Worm (Caenorhabditis elegans): ENCODE measurements around the gene zhit-3.

DNA sequence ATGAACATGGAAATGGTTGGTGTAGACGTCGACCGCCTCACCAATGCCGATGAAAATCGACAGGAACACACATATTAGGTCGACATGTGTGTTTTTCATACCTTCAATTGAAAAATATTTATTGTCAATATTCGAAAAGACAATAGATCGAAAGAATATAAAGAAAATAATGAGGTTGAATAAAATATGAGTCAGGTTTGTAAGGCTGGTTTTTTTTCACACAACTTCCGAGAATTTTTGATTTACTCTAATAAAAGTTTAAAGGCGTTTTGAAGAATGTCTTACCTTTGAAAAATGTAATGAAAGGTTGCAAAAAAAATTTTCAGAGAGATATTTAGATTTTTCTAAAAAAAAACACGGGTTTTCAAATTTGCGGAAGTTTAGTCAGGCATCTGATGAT is 38.3 kb downstream of the zhit-3 start, which contains the start of gene egl-3:
- no peak for TF ChIP-seq unc-62 (GFP tag; optimal IDR thresholded peaks at IDR 0.05)
- no peak for TF ChIP-seq fkh-10 (GFP tag; optimal IDR thresholded peaks at IDR 0.05)
- no peak for TF ChIP-seq lin-39 (tag; optimal IDR thresholded peaks at IDR 0.05)
- no peak for TF ChIP-seq elt-2 (tag; optimal IDR thresholded peaks at IDR 0.05)
- TF ChIP-seq pqm-1 (tag; optimal IDR thresholded peaks at IDR 0.05), result no peak
- no peak for TF ChIP-seq nfya-1 (tag; optimal IDR thresholded peaks at IDR 0.05; ENCODE audit: insufficient read depth)
- TF ChIP-seq egl-5 (tag; optimal IDR thresholded peaks at IDR 0.05), result no peak
- no peak for TF ChIP-seq mdl-1 (tag; optimal IDR thresholded peaks at IDR 0.05)
- TF ChIP-seq fos-1 (tag; optimal IDR thresholded peaks at IDR 0.05), result no peak
- no peak for TF ChIP-seq nhr-237 (tag; optimal IDR thresholded peaks at IDR 0.05)
